Worm (Caenorhabditis elegans) whole organism, late embryonic: ENCODE measurements around the gene pph-2.
"Not testable (repeated sequence)": the region's sequence is repeated elsewhere in the genome, so short reads cannot be mapped to it uniquely, and the experiment has no call there.

Source experiments
- K09A11.1 ChIP-seq: sonication (generic microtip); optimal IDR thresholded peaks from 2 replicates; lab custom pipeline; 2017; ENCODE audit warnings: antibody characterized with exemption, mild to moderate bottlenecking, missing genetic modification characterization, missing compliant biosample characterization; ENCODE audit not compliant: insufficient read depth
- T23F11.4 ChIP-seq: fragments of 200-800 bp; sonication (Bioruptor generic); optimal IDR thresholded peaks from 2 replicates; lab custom pipeline; 2018; ENCODE audit warnings: mild to moderate bottlenecking, missing genetic modification characterization, missing compliant biosample characterization
- ahr-1 ChIP-seq: sonication (generic microtip); optimal IDR thresholded peaks from 2 replicates; lab custom pipeline; 2016; ENCODE audit warnings: missing genetic modification characterization, missing compliant biosample characterization
- ama-1 ChIP-seq: fragments of 150-350 bp; optimal IDR thresholded peaks from 2 replicates; lab custom pipeline; 2014
- ceh-22 ChIP-seq: sonication (generic microtip); optimal IDR thresholded peaks from 2 replicates; lab custom pipeline; 2017; ENCODE audit warnings: missing biosample characterization, missing genetic modification characterization
- ceh-31 ChIP-seq: sonication (generic microtip); optimal IDR thresholded peaks from 2 replicates; lab custom pipeline; 2016; ENCODE audit warnings: missing genetic modification characterization, missing compliant biosample characterization
- ceh-34 ChIP-seq: sonication (generic microtip); optimal IDR thresholded peaks from 2 replicates; lab custom pipeline; 2016; ENCODE audit warnings: mild to moderate bottlenecking, missing genetic modification characterization, missing compliant biosample characterization
- ceh-45 ChIP-seq: fragments of 200-800 bp; sonication (Bioruptor generic); IDR thresholded peaks from 2 replicates; pipeline ENCODE4 v1.3.6; 2022; ENCODE audit warnings: missing genetic modification reagents, missing genetic modification characterization, missing compliant biosample characterization
- ceh-48 ChIP-seq: sonication (generic microtip); optimal IDR thresholded peaks from 2 replicates; lab custom pipeline; 2016; ENCODE audit warnings: missing genetic modification characterization, inconsistent platforms, missing compliant biosample characterization
- ceh-6 ChIP-seq: fragments of 200-800 bp; sonication (Bioruptor generic); optimal IDR thresholded peaks from 2 replicates; lab custom pipeline; 2018; ENCODE audit warnings: mild to moderate bottlenecking, missing genetic modification characterization, missing compliant biosample characterization
- dmd-4 ChIP-seq: sonication (generic microtip); optimal IDR thresholded peaks from 2 replicates; lab custom pipeline; 2016; ENCODE audit warnings: borderline replicate concordance, missing genetic modification characterization, missing compliant biosample characterization
- elt-2 ChIP-seq: sonication (generic microtip); optimal IDR thresholded peaks from 2 replicates; lab custom pipeline; 2016; ENCODE audit warnings: missing genetic modification reagents, missing genetic modification characterization, missing compliant biosample characterization
- elt-4 ChIP-seq: sonication (generic microtip); optimal IDR thresholded peaks from 2 replicates; lab custom pipeline; 2016; ENCODE audit warnings: missing genetic modification characterization, missing compliant biosample characterization
- hlh-15 ChIP-seq: sonication (generic microtip); optimal IDR thresholded peaks from 2 replicates; lab custom pipeline; 2016; ENCODE audit warnings: missing genetic modification characterization, missing compliant biosample characterization
- hlh-8 ChIP-seq: sonication (generic microtip); optimal IDR thresholded peaks from 2 replicates; lab custom pipeline; 2016; ENCODE audit warnings: missing genotype, missing genetic modification characterization, missing compliant biosample characterization
- lim-6 ChIP-seq: sonication (generic microtip); optimal IDR thresholded peaks from 2 replicates; lab custom pipeline; 2016; ENCODE audit warnings: missing genetic modification characterization, missing compliant biosample characterization
- lin-11 ChIP-seq: fragments of 200-800 bp; sonication (Bioruptor generic); optimal IDR thresholded peaks from 2 replicates; lab custom pipeline; 2018; ENCODE audit warnings: mild to moderate bottlenecking, missing genetic modification characterization, missing compliant biosample characterization
- mec-3 ChIP-seq: sonication (generic microtip); optimal IDR thresholded peaks from 2 replicates; lab custom pipeline; 2016; ENCODE audit warnings: borderline replicate concordance, missing genetic modification characterization, missing compliant biosample characterization
- nfya-1 ChIP-seq: sonication (generic microtip); optimal IDR thresholded peaks from 2 replicates; lab custom pipeline; 2017; ENCODE audit warnings: missing genetic modification characterization, mild to moderate bottlenecking, missing compliant biosample characterization, antibody characterized with exemption, moderate library complexity
- npax-4 ChIP-seq: sonication (generic microtip); optimal IDR thresholded peaks from 2 replicates; lab custom pipeline; 2016; ENCODE audit warnings: missing genetic modification characterization, missing compliant biosample characterization
- odd-2 ChIP-seq: sonication (generic microtip); optimal IDR thresholded peaks from 2 replicates; lab custom pipeline; 2017; ENCODE audit warnings: antibody characterized with exemption, mild to moderate bottlenecking, missing genetic modification characterization, missing compliant biosample characterization
- pha-4 ChIP-seq: fragments of 150-350 bp; optimal IDR thresholded peaks from 2 replicates; lab custom pipeline; 2018; ENCODE audit warnings: missing biosample characterization, missing genetic modification reagents, missing genetic modification characterization
- pqm-1 ChIP-seq: sonication (generic microtip); optimal IDR thresholded peaks from 2 replicates; lab custom pipeline; 2016; ENCODE audit warnings: missing genetic modification characterization, missing compliant biosample characterization
- pros-1 ChIP-seq: fragments of 150-350 bp; optimal IDR thresholded peaks from 2 replicates; lab custom pipeline; 2014; ENCODE audit warnings: missing biosample characterization, missing genetic modification reagents, missing genetic modification characterization
- sox-2 ChIP-seq: fragments of 200-800 bp; sonication (Bioruptor generic); IDR thresholded peaks from 2 replicates; pipeline ENCODE4 v1.3.6; 2022; ENCODE audit warnings: missing genetic modification reagents, missing genetic modification characterization, missing compliant biosample characterization
- sox-4 ChIP-seq: sonication (generic microtip); optimal IDR thresholded peaks from 2 replicates; lab custom pipeline; 2017; ENCODE audit warnings: mild to moderate bottlenecking, missing genetic modification characterization, inconsistent platforms, missing compliant biosample characterization
- tbx-2 ChIP-seq: sonication (generic microtip); optimal IDR thresholded peaks from 2 replicates; lab custom pipeline; 2016; ENCODE audit warnings: missing genetic modification characterization, missing compliant biosample characterization
- tbx-7 ChIP-seq: sonication (generic microtip); optimal IDR thresholded peaks from 2 replicates; lab custom pipeline; 2016; ENCODE audit warnings: missing genotype, missing genetic modification characterization, missing compliant biosample characterization
- unc-42 ChIP-seq: sonication (generic microtip); optimal IDR thresholded peaks from 2 replicates; lab custom pipeline; 2016; ENCODE audit warnings: missing genotype, missing genetic modification characterization, missing compliant biosample characterization
- unc-86 ChIP-seq: sonication (generic microtip); optimal IDR thresholded peaks from 2 replicates; lab custom pipeline; 2016; ENCODE audit warnings: missing genetic modification characterization, missing compliant biosample characterization
- zip-5 ChIP-seq: sonication (generic microtip); optimal IDR thresholded peaks from 2 replicates; lab custom pipeline; 2016; ENCODE audit warnings: missing genetic modification characterization, missing compliant biosample characterization
- ztf-16 ChIP-seq: sonication (generic microtip); optimal IDR thresholded peaks from 2 replicates; lab custom pipeline; 2017; ENCODE audit warnings: missing genetic modification characterization, missing compliant biosample characterization

pph-2 gene

ce11 chrIV:11838657-11839056 lies 38.9 kb downstream of the pph-2 start, which contains the start of gene fbxb-3:
fbxb-3 (plus strand) TSS chrIV:11838957.
- TF ChIP-seq dmd-4 (tag; lab: Kevin White, UChicago) (no peak), tbx-7 (tag; lab: Kevin White, UChicago) (no peak), pqm-1 (tag; lab: Kevin White, UChicago) (no peak), odd-2 (no peak), ceh-48 (no peak), ahr-1 (no peak), unc-86 (tag; lab: Kevin White, UChicago) (no peak), ceh-45 (no peak), K09A11.1 (tag; lab: Kevin White, UChicago) (no peak), ceh-34 (no peak), elt-2 (tag; lab: Kevin White, UChicago) (no peak), lim-6 (no peak), unc-42 (tag; lab: Kevin White, UChicago) (no peak), elt-4 (tag; lab: Kevin White, UChicago) (no peak), ceh-22 (tag; lab: Kevin White, UChicago) (no peak), ama-1 (lab: Kevin White, UChicago) (no peak), T23F11.4 (GFP tag; lab: Kevin White, UChicago) (no peak), lin-11 (tag; lab: Kevin White, UChicago) (no peak), ceh-31 (no peak)

- TF ChIP-seq ceh-34 (no peak), mec-3 (tag; lab: Kevin White, UChicago) (no peak), ceh-6 (no peak), odd-2 (no peak), hlh-8 (tag; lab: Kevin White, UChicago) (no peak), sox-4 (tag; lab: Kevin White, UChicago) (no peak), sox-2 (GFP tag; lab: Robert Waterston, UW) (no peak), npax-4 (tag; lab: Kevin White, UChicago) (no peak), pros-1 (tag; lab: Kevin White, UChicago) (no peak), hlh-15 (no peak), pha-4 (no peak), zip-5 (tag; lab: Kevin White, UChicago) (no peak), pqm-1 (tag; lab: Kevin White, UChicago) (no peak), ztf-16 (tag; lab: Kevin White, UChicago) (no peak)
These were observed 44.1 kb downstream of the pph-2 start, which contains the start of gene M117.4 for ce11 chrIV:11833456-11833855. M117.4 (minus strand) TSS chrIV:11833556.

ce11 chrIV:11828012-11828411 lies 49.6 kb downstream of the pph-2 start, which contains the start of gene M117.6:
M117.6 (minus strand) TSS chrIV:11828112.
- not testable (repeated sequence) for TF ChIP-seq tbx-2 (tag; lab: Kevin White, UChicago); T23F11.4 (GFP tag; lab: Kevin White, UChicago); nfya-1 (tag; lab: Kevin White, UChicago)
- TF ChIP-seq, all 69 proteins: peak for 0; not testable (repeated sequence) for 69
